Fruit fly (Drosophila melanogaster) whole organism, embryonic: ENCODE results near the gene dnc.

Experiments
- CG10431 ChIP-seq: fragments of 200-800 bp; sonication (Bioruptor generic); optimal IDR thresholded peaks from 3 replicates; lab custom pipeline; 2018; ENCODE audit warnings: missing biosample characterization, mild to moderate bottlenecking, missing genetic modification characterization
- CG11695 ChIP-seq: fragments of 200-800 bp; sonication (Bioruptor generic); IDR thresholded peaks from 3 replicates; pipeline ENCODE4 v1.3.6; 2022; ENCODE audit warnings: missing biosample characterization, missing genetic modification characterization
- CG13775 ChIP-seq: fragments of 200-800 bp; sonication (Bioruptor generic); optimal IDR thresholded peaks from 3 replicates; lab custom pipeline; 2017; ENCODE audit warnings: missing biosample characterization, mild to moderate bottlenecking, missing genetic modification characterization
- CG14710 ChIP-seq: fragments of 200-800 bp; sonication (Bioruptor generic); optimal IDR thresholded peaks from 3 replicates; lab custom pipeline; 2019; ENCODE audit warnings: missing biosample characterization, mild to moderate bottlenecking, missing genetic modification characterization, moderate library complexity
- CG17612 ChIP-seq: fragments of 200-800 bp; sonication (Bioruptor generic); IDR thresholded peaks from 2 replicates; pipeline ENCODE4 v1.3.6; 2022; ENCODE audit warnings: missing biosample characterization, missing genetic modification characterization
- CG2120 ChIP-seq: fragments of 200-800 bp; sonication (Bioruptor generic); optimal IDR thresholded peaks from 3 replicates; lab custom pipeline; 2016; ENCODE audit warnings: missing biosample characterization, missing genetic modification characterization
- CG3065 ChIP-seq: fragments of 200-800 bp; sonication (Bioruptor generic); optimal IDR thresholded peaks from 2 replicates; lab custom pipeline; 2016; ENCODE audit warnings: missing biosample characterization, missing genetic modification characterization
- CG32532 ChIP-seq: fragments of 200-800 bp; sonication (Bioruptor generic); IDR thresholded peaks from 2 replicates; pipeline ENCODE4 v1.3.6; 2022; ENCODE audit warnings: missing biosample characterization, missing genetic modification characterization
- CG42726 ChIP-seq: fragments of 200-800 bp; sonication (Bioruptor generic); IDR thresholded peaks from 2 replicates; pipeline ENCODE4 v1.3.6; 2022; ENCODE audit warnings: missing biosample characterization, missing genetic modification characterization; ENCODE audit not compliant: partially characterized antibody
- CG4282 ChIP-seq: fragments of 200-800 bp; sonication (Bioruptor generic); optimal IDR thresholded peaks from 2 replicates; lab custom pipeline; 2016; ENCODE audit warnings: missing biosample characterization, missing genetic modification characterization
- CG5953 ChIP-seq: fragments of 200-800 bp; sonication (Bioruptor generic); IDR thresholded peaks from 2 replicates; pipeline ENCODE4 v1.3.6; 2022; ENCODE audit warnings: missing biosample characterization, missing genetic modification characterization
- CG6175 ChIP-seq: fragments of 200-800 bp; sonication (Bioruptor generic); IDR thresholded peaks from 3 replicates; pipeline ENCODE4 v1.3.6; 2022; ENCODE audit warnings: missing biosample characterization, missing genetic modification characterization
- CG7963 ChIP-seq: fragments of 200-800 bp; sonication (Bioruptor generic); IDR thresholded peaks from 3 replicates; pipeline ENCODE4 v1.3.6; 2022; ENCODE audit warnings: missing biosample characterization, missing genetic modification characterization; ENCODE audit not compliant: partially characterized antibody
- CG8089 ChIP-seq: fragments of 200-800 bp; sonication (Bioruptor generic); optimal IDR thresholded peaks from 3 replicates; lab custom pipeline; 2016; ENCODE audit warnings: missing biosample characterization, missing genetic modification characterization
- CG8359 ChIP-seq: fragments of 200-800 bp; sonication (Bioruptor generic); optimal IDR thresholded peaks from 2 replicates; lab custom pipeline; 2017; ENCODE audit warnings: missing biosample characterization, mild to moderate bottlenecking, missing genetic modification characterization, borderline replicate concordance
- CG9876 ChIP-seq: fragments of 200-800 bp; sonication (Bioruptor generic); optimal IDR thresholded peaks from 2 replicates; lab custom pipeline; 2016; ENCODE audit warnings: missing biosample characterization, missing genetic modification characterization
- CHES-1-like ChIP-seq: fragments of 200-800 bp; sonication (Bioruptor generic); optimal IDR thresholded peaks from 2 replicates; lab custom pipeline; 2016; ENCODE audit warnings: missing biosample characterization, missing genetic modification characterization
- D19B ChIP-seq: fragments of 200-800 bp; sonication (Bioruptor generic); optimal IDR thresholded peaks from 2 replicates; lab custom pipeline; 2017; ENCODE audit warnings: missing biosample characterization, mild to moderate bottlenecking, missing genetic modification characterization
- Dad ChIP-seq: fragments of 200-800 bp; sonication (Bioruptor generic); optimal IDR thresholded peaks from 3 replicates; lab custom pipeline; 2016; ENCODE audit warnings: missing biosample characterization, missing genetic modification characterization
- Dek ChIP-seq: fragments of 200-800 bp; sonication (Bioruptor generic); optimal IDR thresholded peaks from 3 replicates; lab custom pipeline; 2019; ENCODE audit warnings: missing biosample characterization, mild to moderate bottlenecking, missing genetic modification characterization, moderate library complexity
- Dfd ChIP-seq, 2 experiments: fragments of >200 bp; optimal IDR thresholded peaks; 2 replicates each; lab custom pipeline; 2017; ENCODE audit warnings: missing biosample characterization in 2 of 2, missing genetic modification characterization in 2 of 2
- Dref ChIP-seq: fragments of 200-800 bp; sonication (Bioruptor generic); IDR thresholded peaks from 2 replicates; pipeline ENCODE4 v1.3.6; 2022; ENCODE audit warnings: missing biosample characterization, missing genetic modification characterization
- E2f1 ChIP-seq: fragments of 200-800 bp; sonication (Bioruptor generic); IDR thresholded peaks from 2 replicates; pipeline ENCODE4 v1.3.6; 2022; ENCODE audit warnings: missing biosample characterization, missing genetic modification characterization
- HLH4C ChIP-seq: fragments of 200-800 bp; sonication (Bioruptor generic); IDR thresholded peaks from 3 replicates; pipeline ENCODE4 v1.3.6; 2022; ENCODE audit warnings: missing biosample characterization, missing genetic modification characterization; ENCODE audit not compliant: partially characterized antibody
- HLH54F ChIP-seq: fragments of 200-800 bp; sonication (Bioruptor generic); optimal IDR thresholded peaks from 3 replicates; lab custom pipeline; 2016; ENCODE audit warnings: missing biosample characterization, missing genetic modification characterization
- MESR4 ChIP-seq: fragments of 200-800 bp; sonication (Bioruptor generic); optimal IDR thresholded peaks from 2 replicates; lab custom pipeline; 2018; ENCODE audit warnings: missing biosample characterization, mild to moderate bottlenecking, missing genetic modification characterization, moderate library complexity
- Nf-YB ChIP-seq: fragments of 200-800 bp; sonication (Bioruptor generic); optimal IDR thresholded peaks from 3 replicates; lab custom pipeline; 2019; ENCODE audit warnings: missing biosample characterization, mild to moderate bottlenecking, missing genetic modification characterization, moderate library complexity
- Oli ChIP-seq: fragments of 200-800 bp; sonication (Bioruptor generic); optimal IDR thresholded peaks from 2 replicates; lab custom pipeline; 2018; ENCODE audit warnings: missing biosample characterization, mild to moderate bottlenecking, missing genetic modification characterization, moderate library complexity
- Usf ChIP-seq: fragments of 200-800 bp; sonication (Bioruptor generic); optimal IDR thresholded peaks from 2 replicates; lab custom pipeline; 2017; ENCODE audit warnings: missing genotype, missing biosample characterization, missing genetic modification characterization
- az2 ChIP-seq: fragments of 200-800 bp; sonication (Bioruptor generic); optimal IDR thresholded peaks from 3 replicates; lab custom pipeline; 2016; ENCODE audit warnings: missing biosample characterization, missing genetic modification characterization
- bcd ChIP-seq: fragments of 200-800 bp; sonication (Bioruptor generic); optimal IDR thresholded peaks from 2 replicates; lab custom pipeline; 2017; ENCODE audit warnings: missing biosample characterization, mild to moderate bottlenecking, missing genetic modification characterization
- ci ChIP-seq: fragments of 200-800 bp; sonication (Bioruptor generic); IDR thresholded peaks from 3 replicates; pipeline ENCODE4 v1.3.6; 2022; ENCODE audit warnings: missing biosample characterization, missing genetic modification characterization
- crc ChIP-seq: fragments of 200-800 bp; sonication (Bioruptor generic); optimal IDR thresholded peaks from 2 replicates; lab custom pipeline; 2016; ENCODE audit warnings: missing biosample characterization, missing genetic modification characterization
- da ChIP-seq: fragments of 200-800 bp; sonication (Bioruptor generic); optimal IDR thresholded peaks from 2 replicates; lab custom pipeline; 2016; ENCODE audit warnings: missing biosample characterization, missing genetic modification characterization
- esg ChIP-seq: fragments of 200-800 bp; sonication (Bioruptor generic); conservative IDR thresholded peaks from 2 replicates; pipeline ENCODE4 v1.3.6; 2022; ENCODE audit warnings: missing biosample characterization, missing genetic modification characterization
- eve ChIP-seq, 2 experiments: fragments of >200 bp; optimal IDR thresholded peaks; 2 replicates each; lab custom pipeline; 2017; ENCODE audit warnings: missing biosample characterization in 2 of 2, missing genetic modification characterization in 2 of 2
- ewg ChIP-seq: fragments of 200-800 bp; sonication (Bioruptor generic); optimal IDR thresholded peaks from 3 replicates; lab custom pipeline; 2017; ENCODE audit warnings: mild to moderate bottlenecking, missing biosample characterization, missing genetic modification reagents, missing genetic modification characterization
- exex ChIP-seq: fragments of 200-800 bp; sonication (Bioruptor generic); optimal IDR thresholded peaks from 4 replicates; lab custom pipeline; 2018; ENCODE audit warnings: missing biosample characterization, mild to moderate bottlenecking, missing genetic modification characterization, moderate library complexity
- fd102C ChIP-seq: fragments of 200-800 bp; sonication (Bioruptor generic); optimal IDR thresholded peaks from 2 replicates; lab custom pipeline; 2018; ENCODE audit warnings: missing biosample characterization, mild to moderate bottlenecking, missing genetic modification characterization, moderate library complexity
- fru ChIP-seq: fragments of >200 bp; optimal IDR thresholded peaks from 2 replicates; lab custom pipeline; 2017
- gce ChIP-seq: fragments of 200-800 bp; sonication (Bioruptor generic); IDR thresholded peaks from 3 replicates; pipeline ENCODE4 v1.3.6; 2022; ENCODE audit warnings: missing biosample characterization, missing genetic modification characterization
- ind ChIP-seq: fragments of 200-800 bp; sonication (Bioruptor generic); optimal IDR thresholded peaks from 3 replicates; lab custom pipeline; 2016; ENCODE audit warnings: missing biosample characterization, missing genetic modification characterization
- inv ChIP-seq: fragments of 200-800 bp; sonication (Bioruptor generic); IDR thresholded peaks from 2 replicates; pipeline ENCODE4 v1.3.6; 2022; ENCODE audit warnings: missing biosample characterization, missing genetic modification characterization; ENCODE audit not compliant: partially characterized antibody
- repo ChIP-seq: fragments of 200-800 bp; sonication (Bioruptor generic); optimal IDR thresholded peaks from 2 replicates; lab custom pipeline; 2016; ENCODE audit warnings: missing biosample characterization, missing genetic modification characterization
- shn ChIP-seq: fragments of 200-800 bp; sonication (Bioruptor generic); optimal IDR thresholded peaks from 3 replicates; lab custom pipeline; 2016; ENCODE audit warnings: missing biosample characterization, missing genetic modification characterization
- sim ChIP-seq: fragments of 200-800 bp; sonication (Bioruptor generic); IDR thresholded peaks from 2 replicates; pipeline ENCODE4 v1.3.6; 2022; ENCODE audit warnings: missing biosample characterization, missing genetic modification characterization
- sug ChIP-seq: fragments of 200-800 bp; optimal IDR thresholded peaks from 2 replicates; lab custom pipeline; 2019; ENCODE audit warnings: missing biosample characterization, mild to moderate bottlenecking, missing genetic modification characterization, moderate library complexity
- tap ChIP-seq: fragments of 200-800 bp; optimal IDR thresholded peaks from 3 replicates; lab custom pipeline; 2019; ENCODE audit warnings: missing biosample characterization, mild to moderate bottlenecking, missing genetic modification characterization, moderate library complexity
- unpg ChIP-seq: fragments of 200-800 bp; sonication (Bioruptor generic); optimal IDR thresholded peaks from 3 replicates; lab custom pipeline; 2018; ENCODE audit warnings: missing biosample characterization, mild to moderate bottlenecking, missing genetic modification characterization, moderate library complexity
- vnd ChIP-seq: fragments of 200-800 bp; sonication (Bioruptor generic); IDR thresholded peaks from 3 replicates; pipeline ENCODE4 v1.3.6; 2022; ENCODE audit warnings: missing biosample characterization, missing genetic modification characterization; ENCODE audit not compliant: partially characterized antibody
- wek ChIP-seq: fragments of 200-800 bp; sonication (Bioruptor generic); optimal IDR thresholded peaks from 3 replicates; lab custom pipeline; 2018; ENCODE audit warnings: missing biosample characterization, mild to moderate bottlenecking, missing genetic modification characterization, moderate library complexity

Gene dnc

dm6 chrX:3328980-3329379 lies 152.7 kb downstream of the dnc start (continued):
- TF ChIP-seq CG17612 (GFP tag; lab: Robert Waterston, UW) (peak; percentile 58; the same call in 1 of the 2 replicates), MESR4 (GFP tag; lab: Kevin White, UChicago) (no peak), CG4282 (peak; percentile 22), unpg (GFP tag; lab: Kevin White, UChicago) (peak; percentile 79), gce (GFP tag; lab: Robert Waterston, UW) (peak; percentile 80; the same call in 2 of the 3 replicates), CG2120 (peak; percentile 86), CG32532 (GFP tag; lab: Robert Waterston, UW) (peak; percentile 91), Oli (peak; percentile 67), fru (lab: Kevin White, UChicago) (no peak), inv (GFP tag; lab: Robert Waterston, UW) (no peak), CG8359 (no peak), da (GFP tag; lab: Kevin White, UChicago) (peak; percentile 29), sim (GFP tag; lab: Robert Waterston, UW) (peak; percentile 16; the same call in 1 of the 2 replicates), vnd (no peak), repo (peak; percentile 56), HLH4C (GFP tag; lab: Robert Waterston, UW) (no peak), ci (GFP tag; lab: Robert Waterston, UW) (peak; percentile 90), CG14710 (tag; lab: Kevin White, UChicago) (no peak), ewg (peak; percentile 36), bcd (GFP tag; lab: Kevin White, UChicago) (peak; percentile 70), CG6175 (peak; percentile 54; the same call in 1 of the 3 replicates), crc (GFP tag; lab: Kevin White, UChicago) (peak; percentile 43), CG7963 (no peak), CG42726 (GFP tag; lab: Robert Waterston, UW) (no peak), Dref (GFP tag; lab: Robert Waterston, UW) (no peak), CG3065 (GFP tag; lab: Kevin White, UChicago) (no peak), Dad (GFP tag; lab: Kevin White, UChicago) (peak; percentile 63), shn (GFP tag; lab: Kevin White, UChicago) (peak; percentile 53), tap (peak; percentile 52), esg (peak; percentile 64), CG8089 (GFP tag; lab: Kevin White, UChicago) (peak; percentile 24), CG13775 (peak; percentile 54), fd102C (no peak), CG11695 (peak; percentile 81), CG5953 (GFP tag; lab: Robert Waterston, UW) (peak; percentile 76), E2f1 (GFP tag; lab: Robert Waterston, UW) (peak; percentile 80; the same call in 1 of the 2 replicates), CHES-1-like (GFP tag; lab: Kevin White, UChicago) (peak; percentile 71), Dek (tag; lab: Kevin White, UChicago) (peak; percentile 74), Usf (peak; percentile 15), eve (GFP tag; optimal IDR thresholded peaks at IDR 0.05; lab: Kevin White, UChicago) (peak in 1 of 2 experiments; percentile 80), CG10431 (GFP tag; lab: Kevin White, UChicago) (no peak), HLH54F (peak; percentile 71), CG9876 (GFP tag; lab: Kevin White, UChicago) (peak; percentile 44), ind (GFP tag; lab: Kevin White, UChicago) (peak; percentile 74), az2 (GFP tag; lab: Kevin White, UChicago) (peak; percentile 67), Nf-YB (GFP tag; lab: Kevin White, UChicago) (peak; percentile 9), D19B (GFP tag; lab: Kevin White, UChicago) (peak; percentile 60), Dfd (GFP tag; optimal IDR thresholded peaks at IDR 0.05; lab: Kevin White, UChicago) (no peak), sug (tag; lab: Kevin White, UChicago) (peak; percentile 64), wek (peak; percentile 23), exex (tag; lab: Kevin White, UChicago) (peak; percentile 36)
